Fruit fly (Drosophila melanogaster): ENCODE measurements around the gene wkd.

- TF ChIP-seq psq (optimal IDR thresholded peaks at IDR 0.05) = no peak
- no peak for TF ChIP-seq Sin3A (optimal IDR thresholded peaks at IDR 0.05)
Observed at dm6 chr3R:11614507-11614906, 33.1 kb downstream of the wkd start.

Data from Kc167 (cell line).